In the genomic region with DNA sequence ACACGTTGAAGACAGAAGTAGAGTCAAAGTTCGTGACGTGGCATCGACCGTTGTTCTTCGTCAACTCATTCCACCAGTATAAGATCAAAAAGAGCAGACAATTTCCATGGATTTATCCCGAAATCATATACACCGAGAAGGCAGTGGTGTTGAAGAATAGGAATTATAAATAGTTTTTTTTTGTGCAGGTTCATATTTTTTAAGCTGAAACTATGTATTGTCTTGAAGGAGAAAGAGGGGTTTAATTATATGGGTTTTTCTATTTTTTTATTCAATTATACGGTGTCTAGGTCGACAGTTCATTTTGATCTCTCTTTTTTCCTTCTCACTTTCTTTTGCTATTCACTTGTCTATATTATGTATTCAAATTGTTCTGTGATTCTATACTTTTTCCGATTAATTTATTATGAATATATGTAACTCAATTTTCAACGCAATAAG, we compare ENCODE assay signal across 2 worm cellular contexts.
TF ChIP-seq lines count a peak whose summit lies in the region.

No protein-coding gene starts in this region.

TF ChIP-seq in whole organism, L2 larva, 48 proteins besides CTCF, POLR2A, EP300 and RAD21 (continued from another document):
- TF ChIP-seq C34F6.9 (tag; optimal IDR thresholded peaks at IDR 0.05; lab: Kevin White, UChicago) (no peak), aly-2 (tag; optimal IDR thresholded peaks at IDR 0.05; lab: Kevin White, UChicago) (no peak), nhr-12 (tag; optimal IDR thresholded peaks at IDR 0.05; lab: Kevin White, UChicago) (no peak), lin-13 (GFP tag; optimal IDR thresholded peaks at IDR 0.05; lab: Kevin White, UChicago) (peak; percentile 70), ZK546.5 (tag; optimal IDR thresholded peaks at IDR 0.05; lab: Kevin White, UChicago) (no peak), egl-27 (tag; optimal IDR thresholded peaks at IDR 0.05; lab: Kevin White, UChicago) (no peak), ama-1 (optimal IDR thresholded peaks at IDR 0.05; lab: Kevin White, UChicago) (no peak), F13H6.1 (tag; optimal IDR thresholded peaks at IDR 0.05; lab: Kevin White, UChicago) (no peak), nhr-23 (tag; optimal IDR thresholded peaks at IDR 0.05; lab: Kevin White, UChicago) (no peak), unc-62 (GFP tag; optimal IDR thresholded peaks at IDR 0.05; lab: Kevin White, UChicago) (no peak)

TF ChIP-seq in whole organism, L4 larva, 104 proteins besides CTCF, POLR2A, EP300 and RAD21 (continued from another document):
- TF ChIP-seq hlh-11 (tag; optimal IDR thresholded peaks at IDR 0.05; lab: Kevin White, UChicago) (peak; percentile 15), attf-4 (tag; optimal IDR thresholded peaks at IDR 0.05; lab: Kevin White, UChicago) (peak; percentile 30), ces-1 (GFP tag; optimal IDR thresholded peaks at IDR 0.05; lab: Kevin White, UChicago) (no peak), mxl-3 (GFP tag; optimal IDR thresholded peaks at IDR 0.05; lab: Kevin White, UChicago) (no peak), snpc-1.2 (GFP tag; IDR thresholded peaks at IDR 0.05; lab: Robert Waterston, UW) (no peak), nhr-25 (tag; optimal IDR thresholded peaks at IDR 0.05; lab: Kevin White, UChicago; ENCODE audit: borderline replicate concordance, insufficient read depth) (peak; percentile 85), lsy-2 (tag; optimal IDR thresholded peaks at IDR 0.05; lab: Kevin White, UChicago) (peak in 1 of 2 experiments; percentile 47), tra-1 (GFP tag; IDR thresholded peaks at IDR 0.05; lab: Robert Waterston, UW) (peak; percentile 19; the same call in 1 of the 2 replicates), daf-8 (GFP tag; IDR thresholded peaks at IDR 0.05; lab: Robert Waterston, UW) (no peak), nhr-102 (tag; optimal IDR thresholded peaks at IDR 0.05; lab: Kevin White, UChicago) (peak; percentile 44), nhr-111 (GFP tag; optimal IDR thresholded peaks at IDR 0.05; lab: Kevin White, UChicago) (peak; percentile 24)
